Fruit fly (Drosophila melanogaster) whole organism, prepupa: ENCODE data around the gene Rpn7.

Source experiments
- CG6808 ChIP-seq: fragments of 200-800 bp; sonication (Bioruptor generic); optimal IDR thresholded peaks from 3 replicates; lab custom pipeline; 2017; ENCODE audit warnings: missing biosample characterization, missing genetic modification characterization, mild to moderate bottlenecking, moderate library complexity, missing genetic modification reagents
- CG8119 ChIP-seq: fragments of 200-800 bp; sonication (Bioruptor generic); IDR thresholded peaks from 3 replicates; pipeline ENCODE4 v1.3.6; 2022; ENCODE audit warnings: missing biosample characterization, missing genetic modification characterization
- Eip78C ChIP-seq: fragments of 200-800 bp; sonication (Bioruptor generic); peaks from one replicate; lab custom pipeline; 2016; ENCODE audit warnings: missing biosample characterization, missing genetic modification characterization
- Gug ChIP-seq: fragments of 200-800 bp; sonication (Bioruptor generic); IDR thresholded peaks from 2 replicates; pipeline ENCODE4 v1.3.6; 2022; ENCODE audit warnings: missing biosample characterization, missing genetic modification characterization
- Hr39 ChIP-seq: fragments of 200-800 bp; sonication (Bioruptor generic); optimal IDR thresholded peaks from 2 replicates; lab custom pipeline; 2016; ENCODE audit warnings: missing biosample characterization, missing genetic modification characterization
- OdsH ChIP-seq: fragments of 200-800 bp; sonication (Bioruptor generic); optimal IDR thresholded peaks from 3 replicates; lab custom pipeline; 2016; ENCODE audit warnings: missing biosample characterization, missing genetic modification characterization
- Sox15 ChIP-seq: fragments of 200-800 bp; sonication (Bioruptor generic); optimal IDR thresholded peaks from 3 replicates; lab custom pipeline; 2016; ENCODE audit warnings: missing biosample characterization, missing genetic modification characterization
- eg ChIP-seq: fragments of 200-800 bp; sonication (Bioruptor generic); IDR thresholded peaks from 3 replicates; pipeline ENCODE4 v1.3.6; 2022; ENCODE audit warnings: missing biosample characterization, missing genetic modification characterization
- fkh ChIP-seq: fragments of 200-800 bp; sonication (Bioruptor generic); optimal IDR thresholded peaks from 3 replicates; lab custom pipeline; 2017; ENCODE audit warnings: missing biosample characterization, mild to moderate bottlenecking, missing genetic modification characterization, moderate library complexity

dm6 chr3R:22483537-22483936 lies 21.7 kb upstream of the Rpn7 start:
- TF ChIP-seq Sox15: no peak
- no peak for TF ChIP-seq Hr39
- TF ChIP-seq Eip78C: no peak
- TF ChIP-seq OdsH (GFP tag; lab: Kevin White, UChicago): no peak
- TF ChIP-seq CG8119 (GFP tag; lab: Robert Waterston, UW): no peak
- TF ChIP-seq fkh (GFP tag; lab: Kevin White, UChicago): no peak
- no peak for TF ChIP-seq eg (GFP tag; lab: Robert Waterston, UW)
- no peak for TF ChIP-seq Gug (GFP tag; lab: Robert Waterston, UW)
- no peak for TF ChIP-seq CG6808 (GFP tag; lab: Kevin White, UChicago)
